Worm (Caenorhabditis elegans) whole organism, early embryonic: ENCODE measurements around the gene Y43F8B.23.

Experiments used
- B0310.2 ChIP-seq: sonication (generic microtip); optimal IDR thresholded peaks from 2 replicates; lab custom pipeline; 2016; ENCODE audit warnings: mild to moderate bottlenecking, missing genetic modification characterization, missing compliant biosample characterization
- F13C5.2 ChIP-seq: sonication (generic microtip); optimal IDR thresholded peaks from 2 replicates; lab custom pipeline; 2017; ENCODE audit warnings: mild to moderate bottlenecking, missing genetic modification characterization, inconsistent platforms, missing compliant biosample characterization
- aly-1 ChIP-seq: sonication (generic microtip); optimal IDR thresholded peaks from 2 replicates; lab custom pipeline; 2016; ENCODE audit warnings: missing genetic modification characterization, missing compliant biosample characterization
- ama-1 ChIP-seq: fragments of 150-350 bp; optimal IDR thresholded peaks from 2 replicates; lab custom pipeline; 2014
- ceh-36 ChIP-seq: sonication (generic microtip); optimal IDR thresholded peaks from 2 replicates; lab custom pipeline; 2016; ENCODE audit warnings: missing genetic modification characterization, inconsistent platforms, missing compliant biosample characterization
- hmbx-1 ChIP-seq: sonication (generic microtip); optimal IDR thresholded peaks from 2 replicates; lab custom pipeline; 2016; ENCODE audit warnings: mild to moderate bottlenecking, missing genetic modification characterization, missing compliant biosample characterization
- tbx-11 ChIP-seq: fragments of 200-800 bp; sonication (Bioruptor generic); IDR thresholded peaks from 2 replicates; pipeline ENCODE4 v1.3.6; 2022; ENCODE audit warnings: missing genetic modification characterization, missing compliant biosample characterization
- tra-4 ChIP-seq: sonication (generic microtip); optimal IDR thresholded peaks from 2 replicates; lab custom pipeline; 2017; ENCODE audit warnings: missing genetic modification characterization, missing compliant biosample characterization

DNA sequence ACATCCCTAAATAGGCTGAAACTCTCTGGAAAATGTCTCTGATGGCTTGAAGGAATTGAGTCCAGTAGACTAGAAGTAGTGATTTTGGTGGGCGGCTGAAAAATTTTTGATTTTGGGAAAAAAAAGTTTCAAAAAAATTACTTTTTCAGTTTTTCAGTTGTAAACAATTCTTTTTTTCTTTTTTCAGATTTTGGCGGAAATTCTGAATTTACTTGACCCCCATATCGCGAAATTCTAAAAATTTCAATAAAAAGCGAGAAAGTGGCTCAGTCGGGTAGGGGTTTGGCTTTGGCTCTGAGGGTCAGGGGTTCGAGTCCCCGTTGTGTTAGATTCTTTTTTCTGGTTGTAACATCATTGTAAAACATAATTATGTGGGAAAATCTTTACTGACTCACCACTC, 36.4 kb downstream of the Y43F8B.23 start, which contains the start of gene srw-85:
- TF ChIP-seq F13C5.2 = no peak
- TF ChIP-seq ceh-36 = no peak
- no peak for TF ChIP-seq B0310.2 (tag; lab: Kevin White, UChicago)
- no peak for TF ChIP-seq ama-1 (lab: Kevin White, UChicago)
- no peak for TF ChIP-seq aly-1 (tag; lab: Kevin White, UChicago)
- no peak for TF ChIP-seq tbx-11 (GFP tag; lab: Robert Waterston, UW)
- TF ChIP-seq hmbx-1 (tag; lab: Kevin White, UChicago) = no peak
- no peak for TF ChIP-seq tra-4 (tag; lab: Kevin White, UChicago)
